Fruit fly (Drosophila melanogaster) whole organism, embryonic: Measurements from ENCODE around the gene nSMase.

Experiments
- CG12236 ChIP-seq: fragments of 200-800 bp; sonication (Bioruptor generic); optimal IDR thresholded peaks from 2 replicates; lab custom pipeline; 2016; ENCODE audit warnings: missing biosample characterization, missing genetic modification characterization
- CG13287 ChIP-seq: fragments of 200-800 bp; sonication (Bioruptor generic); IDR thresholded peaks from 2 replicates; pipeline ENCODE4 v1.3.6; 2022; ENCODE audit warnings: missing biosample characterization, missing genetic modification characterization; ENCODE audit not compliant: partially characterized antibody
- CG13424 ChIP-seq: fragments of 200-800 bp; sonication (Bioruptor generic); optimal IDR thresholded peaks from 2 replicates; lab custom pipeline; 2019; ENCODE audit warnings: missing biosample characterization, mild to moderate bottlenecking, missing genetic modification characterization, moderate library complexity
- CG14965 ChIP-seq: fragments of 200-800 bp; sonication (Bioruptor generic); optimal IDR thresholded peaks from 2 replicates; lab custom pipeline; 2016; ENCODE audit warnings: missing biosample characterization, missing genetic modification characterization, borderline replicate concordance
- CG15269 ChIP-seq: fragments of 200-800 bp; sonication (Bioruptor generic); optimal IDR thresholded peaks from 2 replicates; lab custom pipeline; 2018; ENCODE audit warnings: missing biosample characterization, mild to moderate bottlenecking, missing genetic modification characterization, moderate library complexity
- CG1603 ChIP-seq: fragments of 200-800 bp; sonication (Bioruptor generic); optimal IDR thresholded peaks from 2 replicates; lab custom pipeline; 2019; ENCODE audit warnings: missing biosample characterization, mild to moderate bottlenecking, missing genetic modification characterization, moderate library complexity
- CG16815 ChIP-seq: fragments of 200-800 bp; sonication (Bioruptor generic); optimal IDR thresholded peaks from 3 replicates; lab custom pipeline; 2017; ENCODE audit warnings: missing biosample characterization, mild to moderate bottlenecking, missing genetic modification characterization
- CG17829 ChIP-seq: fragments of 200-800 bp; optimal IDR thresholded peaks from 2 replicates; lab custom pipeline; 2019; ENCODE audit warnings: missing biosample characterization, mild to moderate bottlenecking, missing genetic modification characterization, moderate library complexity
- CG2116 ChIP-seq: fragments of 200-800 bp; sonication (Bioruptor generic); optimal IDR thresholded peaks from 3 replicates; lab custom pipeline; 2018; ENCODE audit warnings: missing biosample characterization, mild to moderate bottlenecking, missing genetic modification characterization
- CG2712 ChIP-seq: fragments of 200-800 bp; optimal IDR thresholded peaks from 3 replicates; lab custom pipeline; 2019; ENCODE audit warnings: missing biosample characterization, mild to moderate bottlenecking, missing genetic modification characterization, moderate library complexity
- CG3838 ChIP-seq: fragments of 200-800 bp; sonication (Bioruptor generic); optimal IDR thresholded peaks from 3 replicates; lab custom pipeline; 2016; ENCODE audit warnings: missing biosample characterization, missing genetic modification characterization
- CG3847 ChIP-seq: fragments of 200-800 bp; sonication (Bioruptor generic); IDR thresholded peaks from 2 replicates; pipeline ENCODE4 v1.3.6; 2022; ENCODE audit warnings: missing biosample characterization, missing genetic modification characterization
- CG4617 ChIP-seq: fragments of 200-800 bp; sonication (Bioruptor generic); optimal IDR thresholded peaks from 3 replicates; lab custom pipeline; 2016; ENCODE audit warnings: missing biosample characterization, missing genetic modification characterization, borderline replicate concordance
- CG5180 ChIP-seq: fragments of 200-800 bp; sonication (Bioruptor generic); optimal IDR thresholded peaks from 3 replicates; lab custom pipeline; 2017; ENCODE audit warnings: missing biosample characterization, missing genetic modification characterization, mild to moderate bottlenecking, moderate library complexity, missing genetic modification reagents
- CG6654 ChIP-seq: fragments of 200-800 bp; sonication (Bioruptor generic); optimal IDR thresholded peaks from 2 replicates; lab custom pipeline; 2017; ENCODE audit warnings: missing biosample characterization, mild to moderate bottlenecking, missing genetic modification characterization
- CG6813 ChIP-seq: fragments of 200-800 bp; sonication (Bioruptor generic); optimal IDR thresholded peaks from 2 replicates; lab custom pipeline; 2017; ENCODE audit warnings: missing biosample characterization, missing genetic modification characterization, mild to moderate bottlenecking, moderate library complexity, missing genetic modification reagents
- CG9932 ChIP-seq: fragments of 200-800 bp; sonication (Bioruptor generic); IDR thresholded peaks from 2 replicates; pipeline ENCODE4 v1.3.6; 2022; ENCODE audit warnings: missing biosample characterization, missing genetic modification characterization
- Drgx ChIP-seq: fragments of 200-800 bp; sonication (Bioruptor generic); IDR thresholded peaks from 2 replicates; pipeline ENCODE4 v1.3.6; 2022; ENCODE audit warnings: missing biosample characterization, missing genetic modification characterization
- Eip74EF ChIP-seq, 2 experiments: fragments of 200-800 bp in 1 of 2; fragments of >200 bp in 1 of 2; sonication (Bioruptor generic) in 1 of 2; optimal IDR thresholded peaks; 2 replicates each; lab custom pipeline; 2017 to 2019; ENCODE audit warnings: missing biosample characterization in 2 of 2, missing genetic modification characterization in 2 of 2, mild to moderate bottlenecking in 1 of 2, moderate library complexity in 1 of 2
- Ets65A ChIP-seq: fragments of 200-800 bp; sonication (Bioruptor generic); peaks from one replicate; lab custom pipeline; 2016; ENCODE audit warnings: missing biosample characterization, missing genetic modification characterization
- Gsc ChIP-seq: fragments of 200-800 bp; sonication (Bioruptor generic); IDR thresholded peaks from 2 replicates; pipeline ENCODE4 v1.3.6; 2022; ENCODE audit warnings: missing biosample characterization, missing genetic modification characterization
- Hand ChIP-seq: fragments of 200-800 bp; sonication (Bioruptor generic); optimal IDR thresholded peaks from 2 replicates; lab custom pipeline; 2017; ENCODE audit warnings: mild to moderate bottlenecking, missing biosample characterization, missing genetic modification reagents, missing genetic modification characterization
- HmgD ChIP-seq: fragments of 200-800 bp; sonication (Bioruptor generic); optimal IDR thresholded peaks from 3 replicates; lab custom pipeline; 2016; ENCODE audit warnings: missing biosample characterization, missing genetic modification characterization
- Lhr ChIP-seq: fragments of 200-800 bp; sonication (Bioruptor generic); optimal IDR thresholded peaks from 3 replicates; lab custom pipeline; 2017; ENCODE audit warnings: mild to moderate bottlenecking, missing biosample characterization, missing genetic modification reagents, missing genetic modification characterization
- Poxn ChIP-seq: fragments of 200-800 bp; sonication (Bioruptor generic); IDR thresholded peaks from 2 replicates; pipeline ENCODE4 v1.3.6; 2022; ENCODE audit warnings: missing biosample characterization, missing genetic modification characterization
- Side ChIP-seq: fragments of 200-800 bp; sonication (Bioruptor generic); optimal IDR thresholded peaks from 2 replicates; lab custom pipeline; 2016; ENCODE audit warnings: missing biosample characterization, missing genetic modification characterization
- Sox100B ChIP-seq: fragments of 200-800 bp; sonication (Bioruptor generic); optimal IDR thresholded peaks from 3 replicates; lab custom pipeline; 2018; ENCODE audit warnings: missing biosample characterization, mild to moderate bottlenecking, missing genetic modification characterization
- Ssrp ChIP-seq: fragments of 200-800 bp; sonication (Bioruptor generic); optimal IDR thresholded peaks from 2 replicates; lab custom pipeline; 2018; ENCODE audit warnings: missing biosample characterization, mild to moderate bottlenecking, missing genetic modification characterization, moderate library complexity
- az2 ChIP-seq: fragments of 200-800 bp; sonication (Bioruptor generic); optimal IDR thresholded peaks from 3 replicates; lab custom pipeline; 2016; ENCODE audit warnings: missing biosample characterization, missing genetic modification characterization
- chinmo ChIP-seq: fragments of 200-800 bp; sonication (Bioruptor generic); IDR thresholded peaks from 4 replicates; pipeline ENCODE4 v1.3.6; 2022; ENCODE audit warnings: missing biosample characterization, missing genetic modification characterization; ENCODE audit not compliant: partially characterized antibody
- chn ChIP-seq: fragments of 200-800 bp; sonication (Bioruptor generic); optimal IDR thresholded peaks from 2 replicates; lab custom pipeline; 2016; ENCODE audit warnings: missing biosample characterization, missing genetic modification characterization
- corto ChIP-seq: fragments of 200-800 bp; sonication (Bioruptor generic); optimal IDR thresholded peaks from 2 replicates; lab custom pipeline; 2016; ENCODE audit warnings: missing biosample characterization, mild to moderate bottlenecking, missing genetic modification characterization, moderate library complexity
- crol ChIP-seq: fragments of 200-800 bp; sonication (Bioruptor generic); IDR thresholded peaks from 2 replicates; pipeline ENCODE4 v1.3.6; 2022; ENCODE audit warnings: missing biosample characterization, missing genetic modification characterization
- dpn ChIP-seq, 2 experiments: fragments of 200-800 bp; sonication (Bioruptor generic); optimal IDR thresholded peaks; 3 replicates each; lab custom pipeline; 2016; ENCODE audit warnings: missing biosample characterization in 2 of 2, missing genetic modification characterization in 2 of 2
- ems ChIP-seq: fragments of 200-800 bp; sonication (Bioruptor generic); optimal IDR thresholded peaks from 3 replicates; lab custom pipeline; 2016; ENCODE audit warnings: missing biosample characterization, missing genetic modification characterization
- fd96Cb ChIP-seq: fragments of 200-800 bp; sonication (Bioruptor generic); optimal IDR thresholded peaks from 2 replicates; lab custom pipeline; 2018; ENCODE audit warnings: missing biosample characterization, mild to moderate bottlenecking, missing genetic modification characterization, moderate library complexity
- gcm ChIP-seq: fragments of 200-800 bp; sonication (Bioruptor generic); optimal IDR thresholded peaks from 2 replicates; lab custom pipeline; 2019; ENCODE audit warnings: missing biosample characterization, mild to moderate bottlenecking, missing genetic modification characterization, moderate library complexity
- gcm2 ChIP-seq: fragments of 200-800 bp; sonication (Bioruptor generic); optimal IDR thresholded peaks from 2 replicates; lab custom pipeline; 2016; ENCODE audit warnings: missing biosample characterization, missing genetic modification characterization
- grn ChIP-seq: fragments of 200-800 bp; sonication (Bioruptor generic); optimal IDR thresholded peaks from 3 replicates; lab custom pipeline; 2017; ENCODE audit warnings: missing biosample characterization, missing genetic modification characterization
- hkb ChIP-seq, 2 experiments: fragments of 200-800 bp in 1 of 2; fragments of >200 bp in 1 of 2; sonication (Bioruptor generic) in 1 of 2; IDR thresholded peaks in 1 of 2; optimal IDR thresholded peaks in 1 of 2; 2 replicates each; pipeline versions ENCODE4 v1.3.6 to Lab custom; 2017 to 2022; ENCODE audit warnings: missing biosample characterization in 1 of 2, missing genetic modification characterization in 1 of 2
- jumu ChIP-seq: fragments of 200-800 bp; sonication (Bioruptor generic); optimal IDR thresholded peaks from 3 replicates; lab custom pipeline; 2016; ENCODE audit warnings: missing biosample characterization, missing genetic modification characterization
- lbe ChIP-seq: fragments of 200-800 bp; sonication (Bioruptor generic); optimal IDR thresholded peaks from 2 replicates; lab custom pipeline; 2016; ENCODE audit warnings: missing biosample characterization, mild to moderate bottlenecking, missing genetic modification characterization
- lola ChIP-seq, 3 experiments: fragments of >200 bp in 2 of 3; fragments of 200-800 bp in 1 of 3; sonication (Bioruptor generic) in 1 of 3; optimal IDR thresholded peaks; 2 replicates each; lab custom pipeline; 2017 to 2019; ENCODE audit warnings: missing biosample characterization in 3 of 3, missing genetic modification characterization in 3 of 3, mild to moderate bottlenecking in 1 of 3, moderate library complexity in 1 of 3
- phol ChIP-seq: fragments of 200-800 bp; sonication (Bioruptor generic); optimal IDR thresholded peaks from 3 replicates; lab custom pipeline; 2018; ENCODE audit warnings: missing biosample characterization, mild to moderate bottlenecking, missing genetic modification characterization, moderate library complexity
- ro ChIP-seq: fragments of 200-800 bp; sonication (Bioruptor generic); IDR thresholded peaks from 2 replicates; pipeline ENCODE4 v1.3.6; 2022; ENCODE audit warnings: missing biosample characterization, missing genetic modification characterization
- sens-2 ChIP-seq: fragments of 200-800 bp; sonication (Bioruptor generic); IDR thresholded peaks from 2 replicates; pipeline ENCODE4 v1.3.6; 2022; ENCODE audit warnings: missing biosample characterization, missing genetic modification characterization
- trem ChIP-seq: fragments of 200-800 bp; optimal IDR thresholded peaks from 3 replicates; lab custom pipeline; 2019; ENCODE audit warnings: missing biosample characterization, mild to moderate bottlenecking, missing genetic modification characterization, moderate library complexity
- usp ChIP-seq: fragments of >200 bp; optimal IDR thresholded peaks from 2 replicates; lab custom pipeline; 2017; ENCODE audit warnings: missing biosample characterization, missing genetic modification characterization

Gene nSMase

dm6 chr3L:3240597-3241367 is 21.8 kb downstream of the nSMase start (continued):
- TF ChIP-seq CG5180 (no peak), CG16815 (GFP tag; lab: Kevin White, UChicago) (no peak), CG6654 (GFP tag; lab: Kevin White, UChicago) (no peak), phol (tag; lab: Kevin White, UChicago) (peak; percentile 34), CG6813 (GFP tag; lab: Kevin White, UChicago) (no peak), ems (GFP tag; lab: Kevin White, UChicago) (no peak), lola (GFP tag; optimal IDR thresholded peaks at IDR 0.05; lab: Kevin White, UChicago) (peak in 1 of 3 experiments; percentile 37), CG15269 (peak; percentile 49), CG12236 (GFP tag; lab: Kevin White, UChicago) (no peak), Ssrp (tag; lab: Kevin White, UChicago) (peak; percentile 56), fd96Cb (peak; percentile 38), sens-2 (GFP tag; lab: Robert Waterston, UW) (no peak), Gsc (GFP tag; lab: Robert Waterston, UW) (no peak), Side (GFP tag; lab: Kevin White, UChicago) (no peak), CG9932 (no peak), Lhr (GFP tag; lab: Kevin White, UChicago) (no peak), crol (peak; percentile 70), trem (tag; lab: Kevin White, UChicago) (peak; percentile 17), ro (GFP tag; lab: Robert Waterston, UW) (no peak), jumu (GFP tag; lab: Kevin White, UChicago) (no peak), az2 (GFP tag; lab: Kevin White, UChicago) (peak; percentile 29), grn (GFP tag; lab: Kevin White, UChicago) (no peak), Poxn (no peak), corto (GFP tag; lab: Kevin White, UChicago) (peak; percentile 90), Hand (GFP tag; lab: Kevin White, UChicago) (no peak), CG3838 (GFP tag; lab: Kevin White, UChicago) (no peak), Eip74EF (GFP tag; optimal IDR thresholded peaks at IDR 0.05; lab: Kevin White, UChicago) (peak in 1 of 2 experiments; percentile 34), CG1603 (tag; lab: Kevin White, UChicago) (peak; percentile 2), CG3847 (no peak), gcm (GFP tag; lab: Kevin White, UChicago) (no peak), chn (no peak), HmgD (GFP tag; lab: Kevin White, UChicago) (no peak), CG2116 (no peak), Ets65A (peak; percentile 25), chinmo (0 out of 4 replicates have a peak, but pooled peaks have one; percentile 28), gcm2 (no peak), Sox100B (GFP tag; lab: Kevin White, UChicago) (peak; percentile 28), hkb (optimal IDR thresholded peaks at IDR 0.05; lab: Kevin White, UChicago) (no peak), hkb (GFP tag; IDR thresholded peaks at IDR 0.05; lab: Robert Waterston, UW) (0 out of 2 replicates have a peak, but pooled peaks have one; percentile 19), CG4617 (no peak), CG13424 (tag; lab: Kevin White, UChicago) (peak; percentile 40), CG17829 (tag; lab: Kevin White, UChicago) (peak; percentile 11), Drgx (peak; percentile 84), dpn (GFP tag; optimal IDR thresholded peaks at IDR 0.05; lab: Kevin White, UChicago) (peak in 1 of 2 experiments; percentile 31), CG14965 (GFP tag; lab: Kevin White, UChicago) (no peak), lbe (peak; percentile 94), usp (GFP tag; lab: Kevin White, UChicago) (no peak), CG2712 (tag; lab: Kevin White, UChicago) (peak; percentile 53), CG13287 (GFP tag; lab: Robert Waterston, UW) (no peak)
- TF ChIP-seq, all 482 proteins: peak for 68
